Fruit fly (Drosophila melanogaster) whole organism: ENCODE data around the gene IKKepsilon.

Experiments
- CG8478 ChIP-seq: fragments of >200 bp; optimal IDR thresholded peaks from 2 replicates; lab custom pipeline; 2018; ENCODE audit warnings: inconsistent platforms
- pan ChIP-seq: fragments of >200 bp; optimal IDR thresholded peaks from 2 replicates; lab custom pipeline; 2017
- psq ChIP-seq: fragments of >200 bp; optimal IDR thresholded peaks from 2 replicates; lab custom pipeline; 2017

DNA sequence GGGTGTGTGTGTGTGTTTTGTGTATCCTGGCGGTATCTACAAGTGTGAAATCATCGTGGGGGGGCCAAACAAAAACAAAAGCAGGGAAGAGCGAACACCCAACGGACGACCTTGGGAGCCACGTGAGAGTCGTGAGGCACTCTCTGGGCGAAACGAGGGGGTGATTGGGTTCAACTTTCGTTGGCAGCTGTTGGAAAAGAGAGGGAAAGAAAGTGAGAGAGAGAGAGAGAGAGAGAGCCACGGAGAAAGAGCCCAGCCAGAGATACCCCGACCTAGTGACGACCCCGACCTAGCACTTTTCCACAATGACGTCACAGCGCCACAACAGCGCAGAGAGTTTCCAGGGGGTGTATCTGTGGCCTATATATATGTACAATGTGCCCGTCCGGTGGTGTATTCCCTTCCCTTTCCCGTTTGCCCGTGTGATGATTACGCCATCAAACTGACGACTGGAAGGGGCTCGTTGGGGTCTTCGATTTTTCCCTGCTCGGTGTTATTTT, 30.1 kb downstream of the IKKepsilon start:
- TF ChIP-seq CG8478 (lab: Kevin White, UChicago) (no peak), psq (lab: Kevin White, UChicago) (no peak), pan (lab: Kevin White, UChicago) (no peak)
